Worm (Caenorhabditis elegans): ENCODE measurements around the gene srw-79.

DNA sequence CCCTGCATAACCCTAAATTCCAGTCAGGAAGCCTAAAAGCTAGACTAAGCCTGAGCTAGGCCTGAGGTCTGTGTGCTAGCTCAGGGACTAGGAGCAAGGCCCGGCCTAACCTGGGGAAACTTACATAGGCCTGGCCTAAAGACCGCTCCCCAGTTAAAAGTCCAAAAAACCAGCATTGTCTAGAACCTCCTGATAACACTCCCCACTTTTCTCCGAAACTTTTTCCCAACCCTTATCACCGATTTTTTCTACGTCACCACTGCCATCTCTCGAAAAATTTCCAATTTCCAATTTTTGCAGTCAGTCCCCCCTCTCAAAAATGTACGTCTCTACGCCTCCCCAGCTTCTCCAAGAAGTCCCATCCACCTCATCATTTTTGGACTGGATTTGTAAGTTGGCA, 22.9 kb upstream of the srw-79 start, which contains the start of gene ZK355.2:
- no peak for TF ChIP-seq ref-1 (GFP tag; conservative IDR thresholded peaks at IDR 0.05)
- no peak for TF ChIP-seq tab-1 (GFP tag; IDR thresholded peaks at IDR 0.05)
- no peak for TF ChIP-seq klf-2 (GFP tag; conservative IDR thresholded peaks at IDR 0.05)
- no peak for TF ChIP-seq flt-1 (GFP tag; IDR thresholded peaks at IDR 0.05)
- TF ChIP-seq ztf-29 (GFP tag; IDR thresholded peaks at IDR 0.05) = no peak
